Fruit fly (Drosophila melanogaster) whole organism, adult: ENCODE measurements around the gene Qsox4.

Experiments used
- CG11617 ChIP-seq: fragments of 200-800 bp; sonication (Bioruptor generic); optimal IDR thresholded peaks from 2 replicates; lab custom pipeline; 2017; ENCODE audit warnings: mild to moderate bottlenecking, missing biosample characterization, missing genetic modification reagents, missing genetic modification characterization
- CG33017 ChIP-seq: fragments of 200-800 bp; sonication (Bioruptor generic); optimal IDR thresholded peaks from 2 replicates; lab custom pipeline; 2018; ENCODE audit warnings: missing biosample characterization, mild to moderate bottlenecking, missing genetic modification characterization, moderate library complexity
- cic ChIP-seq: fragments of 200-800 bp; sonication (Bioruptor generic); optimal IDR thresholded peaks from 2 replicates; lab custom pipeline; 2017; ENCODE audit warnings: missing biosample characterization, mild to moderate bottlenecking, missing genetic modification characterization, moderate library complexity
- tj ChIP-seq: fragments of 200-800 bp; sonication (Bioruptor generic); optimal IDR thresholded peaks from 3 replicates; lab custom pipeline; 2017; ENCODE audit warnings: missing biosample characterization, mild to moderate bottlenecking, missing genetic modification characterization, moderate library complexity

DNA sequence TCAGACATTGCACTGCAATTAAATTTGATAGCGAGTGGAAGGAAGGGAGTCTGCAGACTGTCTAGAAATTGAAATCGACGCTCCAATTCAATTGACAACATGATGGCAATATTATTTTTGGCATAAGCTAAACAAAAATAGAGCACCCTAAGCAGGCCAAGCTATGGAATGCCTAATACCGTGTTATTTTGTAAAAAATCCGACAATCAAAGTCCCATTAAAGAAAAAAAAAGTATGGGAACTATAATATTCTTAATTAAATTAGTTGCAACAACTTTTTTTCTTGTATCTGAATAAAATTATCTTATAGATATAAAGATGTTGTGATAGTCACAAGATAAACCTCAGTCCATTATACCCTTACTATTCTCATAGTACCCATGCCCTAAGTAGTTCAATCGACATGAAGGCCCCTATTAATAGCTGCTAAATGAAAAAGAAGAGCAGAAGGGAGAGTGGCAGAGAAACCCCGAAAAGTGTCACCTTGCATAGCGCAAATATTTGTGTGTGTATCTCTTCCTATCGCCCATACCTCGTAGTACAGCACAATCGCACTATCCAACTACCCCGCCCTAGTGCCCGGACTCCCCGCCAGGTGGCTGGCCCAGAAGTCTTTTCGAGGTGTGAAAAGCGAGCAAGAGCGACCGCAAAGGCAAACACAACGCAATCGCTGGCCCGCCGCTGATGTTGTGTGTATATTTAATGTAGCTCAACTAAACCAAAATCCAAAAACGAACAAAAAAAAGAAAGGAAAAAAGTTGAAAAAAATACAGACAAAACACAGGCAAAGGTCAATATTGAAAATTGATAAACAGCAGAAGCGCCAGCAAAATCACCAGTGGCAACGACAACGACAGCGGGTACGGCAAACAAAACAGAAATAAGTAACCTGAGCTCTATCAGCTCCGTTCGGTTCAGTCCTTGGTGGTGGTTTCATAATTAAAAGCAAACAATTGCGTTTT, 44.9 kb upstream of the Qsox4 start:
- TF ChIP-seq tj (GFP tag; lab: Kevin White, UChicago) (peak; percentile 35), CG11617 (GFP tag; lab: Kevin White, UChicago) (no peak), CG33017 (tag; lab: Kevin White, UChicago) (no peak), cic (peak; percentile 17)
